Worm (Caenorhabditis elegans) whole organism, L2 larva: ENCODE measurements around the gene hen-1.

Experiments used
- elt-3 ChIP-seq: sonication (generic microtip); optimal IDR thresholded peaks from 2 replicates; lab custom pipeline; 2017; ENCODE audit warnings: missing biosample characterization, missing genetic modification characterization
- lin-13 ChIP-seq: fragments of 150-350 bp; optimal IDR thresholded peaks from 2 replicates; lab custom pipeline; 2014; ENCODE audit warnings: missing biosample characterization, missing genetic modification reagents, missing genetic modification characterization
- nhr-6 ChIP-seq: fragments of 150-350 bp; optimal IDR thresholded peaks from 2 replicates; lab custom pipeline; 2014; ENCODE audit warnings: missing biosample characterization, missing genetic modification characterization
- sma-3 ChIP-seq: sonication (generic microtip); optimal IDR thresholded peaks from 2 replicates; lab custom pipeline; 2016; ENCODE audit warnings: missing genetic modification reagents, missing genetic modification characterization, missing compliant biosample characterization
- unc-55 ChIP-seq: fragments of 150-350 bp; sonication (generic microtip); optimal IDR thresholded peaks from 3 replicates; lab custom pipeline; 2014; ENCODE audit warnings: missing biosample characterization, missing genetic modification reagents, missing genetic modification characterization

DNA sequence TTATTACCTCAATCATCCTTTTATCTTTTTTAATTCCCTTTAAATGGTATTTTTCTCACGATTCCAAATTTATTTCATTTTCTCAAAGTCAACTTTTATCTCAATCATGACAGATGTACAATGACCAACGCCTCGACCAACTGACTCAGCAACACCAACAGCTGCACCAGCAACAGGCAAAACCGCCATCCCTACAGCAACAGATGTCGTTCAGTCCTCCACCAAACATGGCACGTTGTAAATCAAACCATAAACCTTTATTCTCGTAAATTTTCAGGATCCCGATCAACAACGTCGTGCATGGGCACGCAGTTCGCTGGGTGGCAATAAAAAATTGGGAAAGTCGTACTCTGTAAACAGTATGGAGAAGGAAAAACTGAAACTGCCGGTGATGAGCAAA, 46.0 kb upstream of the hen-1 start:
- TF ChIP-seq unc-55 (GFP tag; lab: Kevin White, UChicago) (no peak), nhr-6 (no peak), lin-13 (GFP tag; lab: Kevin White, UChicago) (no peak), sma-3 (GFP tag; lab: Kevin White, UChicago) (no peak), elt-3 (tag; lab: Kevin White, UChicago) (no peak)
